Worm (Caenorhabditis elegans): ENCODE data around the gene F35H8.4.

Gene F35H8.4

DNA sequence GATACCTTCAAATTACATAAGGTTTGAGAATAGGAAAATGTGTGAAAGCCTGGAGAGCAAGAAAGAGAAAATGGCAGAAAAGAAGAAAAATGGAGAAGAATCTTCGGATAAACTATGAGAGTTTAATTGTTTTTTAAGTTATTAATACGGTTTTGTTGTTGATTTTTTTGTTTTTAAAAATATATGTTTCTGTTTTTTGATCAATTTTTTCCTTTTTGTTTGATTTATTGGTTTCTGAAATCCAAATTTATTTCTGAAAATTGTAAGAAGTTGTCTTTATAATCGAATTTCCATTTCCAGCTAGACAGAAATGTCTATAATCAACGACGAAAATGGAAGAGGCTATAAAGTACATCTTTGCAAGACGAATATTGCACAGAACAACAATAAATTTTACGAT, 32.9 kb upstream of the F35H8.4 start, which contains the start of gene parp-2:
Gene parp-2 (plus strand): TSS at position 301 of the 400 bp plus-strand sequence.
- TF ChIP-seq ttx-3 (tag; optimal IDR thresholded peaks at IDR 0.05), result no peak
- no peak for TF ChIP-seq elt-2 (tag; optimal IDR thresholded peaks at IDR 0.05)
- no peak for TF ChIP-seq ceh-14 (tag; optimal IDR thresholded peaks at IDR 0.05)
- no peak for TF ChIP-seq C08G9.2 (tag; optimal IDR thresholded peaks at IDR 0.05)
- no peak for TF ChIP-seq sox-4 (tag; optimal IDR thresholded peaks at IDR 0.05)
- no peak for TF ChIP-seq ceh-24 (tag; optimal IDR thresholded peaks at IDR 0.05)
- no peak for TF ChIP-seq fkh-6 (tag; optimal IDR thresholded peaks at IDR 0.05)
- TF ChIP-seq gmeb-2 (tag; optimal IDR thresholded peaks at IDR 0.05), result no peak
- TF ChIP-seq syd-9 (tag; optimal IDR thresholded peaks at IDR 0.05), result no peak
- no peak for TF ChIP-seq pax-1 (tag; optimal IDR thresholded peaks at IDR 0.05)
- TF ChIP-seq ceh-34 (tag; optimal IDR thresholded peaks at IDR 0.05), result no peak
- no peak for TF ChIP-seq hlh-8 (tag; optimal IDR thresholded peaks at IDR 0.05)
- TF ChIP-seq ceh-19 (GFP tag; optimal IDR thresholded peaks at IDR 0.05), result no peak
- no peak for TF ChIP-seq tbx-7 (tag; optimal IDR thresholded peaks at IDR 0.05)
- no peak for TF ChIP-seq ceh-2 (tag; optimal IDR thresholded peaks at IDR 0.05)

- no peak for TF ChIP-seq gmeb-2 (tag; optimal IDR thresholded peaks at IDR 0.05)
- no peak for TF ChIP-seq ceh-6 (GFP tag; optimal IDR thresholded peaks at IDR 0.05)
- no peak for TF ChIP-seq pqm-1 (tag; optimal IDR thresholded peaks at IDR 0.05)
- no peak for TF ChIP-seq sox-2 (GFP tag; IDR thresholded peaks at IDR 0.05)
- TF ChIP-seq sox-4 (tag; optimal IDR thresholded peaks at IDR 0.05), result no peak
- no peak for TF ChIP-seq C38D4.7 (GFP tag; optimal IDR thresholded peaks at IDR 0.05)
- peak; percentile 89 for TF ChIP-seq ets-4 (tag; optimal IDR thresholded peaks at IDR 0.05)
- peak; percentile 18 for TF ChIP-seq ceh-34 (tag; optimal IDR thresholded peaks at IDR 0.05)
- TF ChIP-seq hlh-6 (tag; optimal IDR thresholded peaks at IDR 0.05), result peak; percentile 74
- no peak for TF ChIP-seq nhr-232 (tag; optimal IDR thresholded peaks at IDR 0.05)
- peak; percentile 32 for TF ChIP-seq sdc-2 (tag; optimal IDR thresholded peaks at IDR 0.05)
- peak; percentile 27 for TF ChIP-seq fax-1 (tag; optimal IDR thresholded peaks at IDR 0.05)
- TF ChIP-seq ttx-3 (tag; optimal IDR thresholded peaks at IDR 0.05), result no peak
- no peak for TF ChIP-seq syd-9 (tag; optimal IDR thresholded peaks at IDR 0.05)
- TF ChIP-seq dmd-4 (tag; optimal IDR thresholded peaks at IDR 0.05; ENCODE audit: borderline replicate concordance), result no peak
- TF ChIP-seq hlh-15 (tag; optimal IDR thresholded peaks at IDR 0.05), result no peak
- TF ChIP-seq pha-2 (tag; optimal IDR thresholded peaks at IDR 0.05), result no peak
- TF ChIP-seq hlh-8 (tag; optimal IDR thresholded peaks at IDR 0.05), result peak; percentile 60
- TF ChIP-seq F13H6.1 (tag; optimal IDR thresholded peaks at IDR 0.05), result peak; percentile 52
- TF ChIP-seq npax-4 (tag; optimal IDR thresholded peaks at IDR 0.05), result no peak
- no peak for TF ChIP-seq pax-1 (tag; optimal IDR thresholded peaks at IDR 0.05)
- TF ChIP-seq nfya-1 (tag; optimal IDR thresholded peaks at IDR 0.05), result peak; percentile 1
- no peak for TF ChIP-seq T23F11.4 (GFP tag; optimal IDR thresholded peaks at IDR 0.05)
- TF ChIP-seq unc-3 (GFP tag; conservative IDR thresholded peaks at IDR 0.05), result no peak
- TF ChIP-seq unc-3 (tag; optimal IDR thresholded peaks at IDR 0.05), result no peak
- TF ChIP-seq elt-4 (tag; optimal IDR thresholded peaks at IDR 0.05), result no peak
- TF ChIP-seq pros-1 (tag; optimal IDR thresholded peaks at IDR 0.05), result no peak
- TF ChIP-seq ahr-1 (tag; optimal IDR thresholded peaks at IDR 0.05), result peak; percentile 48
- TF ChIP-seq mec-3 (tag; optimal IDR thresholded peaks at IDR 0.05; ENCODE audit: borderline replicate concordance), result peak; percentile 30
- TF ChIP-seq pat-9 (tag; optimal IDR thresholded peaks at IDR 0.05), result no peak
- TF ChIP-seq unc-55 (GFP tag; optimal IDR thresholded peaks at IDR 0.05), result no peak
- TF ChIP-seq ceh-45 (GFP tag; IDR thresholded peaks at IDR 0.05), result no peak
- peak; percentile 1 for TF ChIP-seq eyg-1 (tag; optimal IDR thresholded peaks at IDR 0.05)
- peak; percentile 71 for TF ChIP-seq tbx-2 (tag; optimal IDR thresholded peaks at IDR 0.05)
- peak; percentile 56 for TF ChIP-seq elt-2 (tag; optimal IDR thresholded peaks at IDR 0.05)
- TF ChIP-seq rnt-1 (tag; optimal IDR thresholded peaks at IDR 0.05), result peak; percentile 58
- TF ChIP-seq odd-2 (tag; optimal IDR thresholded peaks at IDR 0.05), result no peak
- TF ChIP-seq ceh-31 (tag; optimal IDR thresholded peaks at IDR 0.05), result peak; percentile 92
- TF ChIP-seq che-1 (tag; optimal IDR thresholded peaks at IDR 0.05), result no peak
- TF ChIP-seq fkh-6 (tag; optimal IDR thresholded peaks at IDR 0.05), result peak; percentile 45
- peak; percentile 81 for TF ChIP-seq ref-2 (tag; optimal IDR thresholded peaks at IDR 0.05)
- no peak for TF ChIP-seq pha-4 (tag; optimal IDR thresholded peaks at IDR 0.05)
- TF ChIP-seq ceh-2 (tag; optimal IDR thresholded peaks at IDR 0.05), result peak; percentile 93
- TF ChIP-seq zip-5 (tag; optimal IDR thresholded peaks at IDR 0.05), result peak; percentile 78
- TF ChIP-seq C08G9.2 (tag; optimal IDR thresholded peaks at IDR 0.05), result peak; percentile 93
- TF ChIP-seq ceh-30 (tag; optimal IDR thresholded peaks at IDR 0.05), result no peak
Measured at ce11 chrII:9591071-9591470, 31.2 kb upstream of the F35H8.4 start, which contains the start of the genes E02H1.1 and tag-124. E02H1.1 (minus strand) TSS chrII:9591164. tag-124 (plus strand) TSS chrII:9591292.
